Fruit fly (Drosophila melanogaster): ENCODE data around the gene CG3734.

DNA sequence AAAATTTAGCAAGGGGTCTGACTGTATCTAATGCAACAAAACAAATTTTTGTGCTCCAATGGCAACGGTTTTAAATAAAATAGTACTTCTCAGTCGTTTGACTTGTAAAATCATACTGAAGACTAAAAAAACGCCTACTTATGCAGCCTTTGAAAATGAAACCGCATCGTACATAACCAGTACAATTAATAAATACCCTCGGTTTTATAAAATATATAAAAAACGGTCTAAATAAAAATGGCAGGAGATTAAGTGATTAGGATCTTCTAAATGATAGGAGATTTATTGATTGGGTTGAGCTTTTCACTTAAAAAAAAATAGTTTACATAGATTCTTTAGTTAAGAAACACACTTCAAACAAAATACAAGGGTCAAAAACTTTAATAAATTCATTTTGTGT, 13.0 kb upstream of the CG3734 start, which contains the start of gene CG3581:
- no peak for TF ChIP-seq topi (GFP tag; optimal IDR thresholded peaks at IDR 0.05)
- TF ChIP-seq Hr39 (GFP tag; optimal IDR thresholded peaks at IDR 0.05) = no peak
- no peak for TF ChIP-seq spab (GFP tag; optimal IDR thresholded peaks at IDR 0.05)
- no peak for TF ChIP-seq Lpt (GFP tag; optimal IDR thresholded peaks at IDR 0.05)
- TF ChIP-seq fd59A (GFP tag; optimal IDR thresholded peaks at IDR 0.05) = no peak
- TF ChIP-seq pdm3 (GFP tag; optimal IDR thresholded peaks at IDR 0.05) = no peak
